Fruit fly (Drosophila melanogaster) whole organism, prepupa: ENCODE measurements around the gene CG7992.
A peak's percentile ranks its signal among the peaks of the same experiment; 100 is the strongest.

Source experiments
- CG11762 ChIP-seq: fragments of 200-800 bp; sonication (Bioruptor generic); optimal IDR thresholded peaks from 3 replicates; lab custom pipeline; 2016; ENCODE audit warnings: missing biosample characterization, missing genetic modification characterization; ENCODE audit not compliant: insufficient read depth
- CG15336 ChIP-seq: fragments of 200-800 bp; sonication (Bioruptor generic); IDR thresholded peaks from 2 replicates; pipeline ENCODE4 v1.3.6; 2022; ENCODE audit warnings: missing biosample characterization, missing genetic modification characterization
- CG31627 ChIP-seq: fragments of 200-800 bp; sonication (Bioruptor generic); optimal IDR thresholded peaks from 3 replicates; lab custom pipeline; 2016; ENCODE audit warnings: missing biosample characterization, missing genetic modification characterization
- CG32006 ChIP-seq: fragments of 200-800 bp; sonication (Bioruptor generic); optimal IDR thresholded peaks from 3 replicates; lab custom pipeline; 2017; ENCODE audit warnings: missing biosample characterization, mild to moderate bottlenecking, missing genetic modification characterization
- CG3919 ChIP-seq: fragments of 200-800 bp; sonication (Bioruptor generic); optimal IDR thresholded peaks from 3 replicates; lab custom pipeline; 2016; ENCODE audit warnings: missing biosample characterization, missing genetic modification characterization
- CG4318 ChIP-seq: fragments of 200-800 bp; sonication (Bioruptor generic); optimal IDR thresholded peaks from 3 replicates; lab custom pipeline; 2017; ENCODE audit warnings: missing biosample characterization, mild to moderate bottlenecking, missing genetic modification characterization
- CG6276 ChIP-seq: fragments of 200-800 bp; sonication (Bioruptor generic); optimal IDR thresholded peaks from 2 replicates; lab custom pipeline; 2017; ENCODE audit warnings: missing biosample characterization, mild to moderate bottlenecking, missing genetic modification characterization
- CG6808 ChIP-seq: fragments of 200-800 bp; sonication (Bioruptor generic); optimal IDR thresholded peaks from 3 replicates; lab custom pipeline; 2017; ENCODE audit warnings: missing biosample characterization, missing genetic modification characterization, mild to moderate bottlenecking, moderate library complexity, missing genetic modification reagents
- CG6854 ChIP-seq: fragments of 200-800 bp; sonication (Bioruptor generic); optimal IDR thresholded peaks from 2 replicates; lab custom pipeline; 2017; ENCODE audit warnings: missing biosample characterization, mild to moderate bottlenecking, missing genetic modification characterization
- CG7368 ChIP-seq: fragments of 200-800 bp; sonication (Bioruptor generic); optimal IDR thresholded peaks from 3 replicates; lab custom pipeline; 2016; ENCODE audit warnings: missing biosample characterization, missing genetic modification characterization
- CG8319 ChIP-seq: fragments of 200-800 bp; sonication (Bioruptor generic); optimal IDR thresholded peaks from 3 replicates; lab custom pipeline; 2016; ENCODE audit warnings: missing biosample characterization, missing genetic modification characterization
- Ets21C ChIP-seq: fragments of 200-800 bp; sonication (Bioruptor generic); optimal IDR thresholded peaks from 3 replicates; lab custom pipeline; 2016; ENCODE audit warnings: missing biosample characterization, missing genetic modification characterization
- Hr38 ChIP-seq: sonication (Bioruptor generic); optimal IDR thresholded peaks from 2 replicates; lab custom pipeline; 2016; ENCODE audit warnings: missing biosample characterization, missing genetic modification characterization
- Hr4 ChIP-seq: fragments of 200-800 bp; sonication (Bioruptor generic); optimal IDR thresholded peaks from 3 replicates; lab custom pipeline; 2016; ENCODE audit warnings: missing biosample characterization, missing genetic modification characterization
- Met ChIP-seq: fragments of 200-800 bp; sonication (Bioruptor generic); optimal IDR thresholded peaks from 3 replicates; lab custom pipeline; 2016; ENCODE audit warnings: missing biosample characterization, missing genetic modification characterization
- Smox ChIP-seq: fragments of 200-800 bp; sonication (Bioruptor generic); optimal IDR thresholded peaks from 3 replicates; lab custom pipeline; 2016; ENCODE audit warnings: missing biosample characterization, missing genetic modification characterization
- Sox102F ChIP-seq: fragments of 200-800 bp; sonication (Bioruptor generic); optimal IDR thresholded peaks from 2 replicates; lab custom pipeline; 2016; ENCODE audit warnings: missing biosample characterization, mild to moderate bottlenecking, missing genetic modification characterization
- Sox14 ChIP-seq: fragments of 200-800 bp; sonication (Bioruptor generic); optimal IDR thresholded peaks from 3 replicates; lab custom pipeline; 2016; ENCODE audit warnings: missing biosample characterization, missing genetic modification characterization
- acj6 ChIP-seq: fragments of 200-800 bp; sonication (Bioruptor generic); optimal IDR thresholded peaks from 3 replicates; lab custom pipeline; 2016; ENCODE audit warnings: missing biosample characterization, missing genetic modification characterization
- dsx ChIP-seq: fragments of 200-800 bp; optimal IDR thresholded peaks from 3 replicates; lab custom pipeline; 2019; ENCODE audit warnings: missing biosample characterization, mild to moderate bottlenecking, missing genetic modification characterization, moderate library complexity; ENCODE audit not compliant: poor library complexity, severe bottlenecking
- fd85E ChIP-seq: fragments of 200-800 bp; sonication (Bioruptor generic); optimal IDR thresholded peaks from 3 replicates; lab custom pipeline; 2016; ENCODE audit warnings: missing biosample characterization, missing genetic modification characterization
- lz ChIP-seq: fragments of 200-800 bp; sonication (Bioruptor generic); optimal IDR thresholded peaks from 3 replicates; lab custom pipeline; 2016; ENCODE audit warnings: missing biosample characterization, missing genetic modification characterization
- net ChIP-seq: fragments of 200-800 bp; sonication (Bioruptor generic); optimal IDR thresholded peaks from 3 replicates; lab custom pipeline; 2016; ENCODE audit warnings: missing biosample characterization, missing genetic modification characterization
- pdm3 ChIP-seq: fragments of 200-800 bp; sonication (Bioruptor generic); optimal IDR thresholded peaks from 3 replicates; lab custom pipeline; 2016; ENCODE audit warnings: missing biosample characterization, missing genetic modification characterization
- salr ChIP-seq, 2 experiments: fragments of 200-800 bp; sonication (Bioruptor generic); optimal IDR thresholded peaks; 3 replicates each; lab custom pipeline; 2016 to 2018; ENCODE audit warnings: missing biosample characterization in 2 of 2, missing genetic modification characterization in 2 of 2, mild to moderate bottlenecking in 1 of 2
- svp ChIP-seq: fragments of 200-800 bp; sonication (Bioruptor generic); peaks from one replicate; lab custom pipeline; 2016; ENCODE audit warnings: missing biosample characterization, missing genetic modification characterization
- topi ChIP-seq: fragments of 200-800 bp; sonication (Bioruptor generic); optimal IDR thresholded peaks from 3 replicates; lab custom pipeline; 2016; ENCODE audit warnings: missing biosample characterization, missing genetic modification characterization

The CG7992 gene

dm6 chrX:19212954-19213353, 34.1 kb downstream of the CG7992 start, which contains the start of gene Mur18B:
Gene Mur18B, plus strand, starts transcription at chrX:19213254.
- no peak for TF ChIP-seq CG32006
- TF ChIP-seq CG6854 = no peak
- TF ChIP-seq CG6808 (GFP tag; lab: Kevin White, UChicago) = no peak
- no peak for TF ChIP-seq Hr4
- TF ChIP-seq acj6 (GFP tag; lab: Kevin White, UChicago) = no peak
- no peak for TF ChIP-seq fd85E (GFP tag; lab: Kevin White, UChicago)
- TF ChIP-seq CG3919 (GFP tag; lab: Kevin White, UChicago) = no peak
- TF ChIP-seq CG11762 (GFP tag; lab: Kevin White, UChicago) = no peak

DNA sequence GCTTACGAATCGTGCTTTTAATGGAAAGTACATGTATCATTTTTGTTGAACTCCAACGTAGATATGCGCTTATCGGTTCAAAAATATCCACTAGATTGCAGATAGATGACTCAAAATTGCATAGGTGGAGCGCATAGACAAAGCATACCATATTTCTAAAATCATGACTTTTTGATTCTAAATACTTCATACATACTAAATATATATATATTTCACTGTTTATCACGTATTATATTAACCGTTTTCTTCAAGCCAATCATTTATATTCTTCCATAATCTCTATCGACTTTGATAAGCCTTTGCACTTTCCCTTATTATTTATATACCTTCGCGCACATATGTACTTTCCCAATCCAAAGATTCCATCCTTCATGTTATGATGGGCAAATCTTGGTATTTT, 35.1 kb downstream of the CG7992 start, which contains the start of gene CG14195:
Gene CG14195 (minus strand): TSS at position 101 of the 400 bp plus-strand sequence.
- TF ChIP-seq net (GFP tag; lab: Kevin White, UChicago) (no peak), CG11762 (GFP tag; lab: Kevin White, UChicago) (no peak), CG6276 (GFP tag; lab: Kevin White, UChicago) (no peak), CG7368 (no peak), Smox (no peak), Met (GFP tag; lab: Kevin White, UChicago) (no peak), svp (GFP tag; lab: Kevin White, UChicago) (no peak), CG8319 (GFP tag; lab: Kevin White, UChicago) (no peak), Sox102F (no peak), dsx (no peak), pdm3 (GFP tag; lab: Kevin White, UChicago) (no peak), salr (GFP tag; optimal IDR thresholded peaks at IDR 0.05; lab: Kevin White, UChicago) (no peak), Hr4 (no peak), Hr38 (GFP tag; lab: Kevin White, UChicago) (no peak), lz (GFP tag; lab: Kevin White, UChicago) (no peak), acj6 (GFP tag; lab: Kevin White, UChicago) (no peak), CG4318 (no peak)

DNA sequence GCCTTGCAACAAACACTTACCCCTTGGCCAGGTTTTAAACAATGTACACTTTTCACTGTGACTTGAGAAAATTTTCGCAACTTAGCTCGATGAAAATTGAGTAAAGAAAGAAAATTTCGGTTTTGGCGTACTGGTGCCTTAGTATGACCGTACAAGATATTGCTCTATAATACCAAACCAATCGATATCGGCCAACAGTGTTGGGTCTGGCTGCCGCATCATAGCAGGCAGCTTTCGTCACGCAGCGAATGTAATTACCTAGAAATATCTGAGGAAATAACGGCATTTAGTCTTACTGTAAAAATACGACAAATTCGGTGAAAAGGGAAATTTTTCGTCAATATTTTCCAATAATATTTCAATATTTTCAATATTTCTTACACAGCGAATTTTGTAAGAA, 39.0 kb downstream of the CG7992 start, which contains the start of gene Ulp1:
Gene Ulp1 (minus strand): TSS at position 174 of the 400 bp plus-strand sequence.
- TF ChIP-seq CG6854 = peak; percentile 17
- 0 out of 2 replicates have a peak, but pooled peaks have one; percentile 15 for TF ChIP-seq CG15336 (GFP tag; lab: Robert Waterston, UW)
- peak; percentile 2 for TF ChIP-seq CG31627 (GFP tag; lab: Kevin White, UChicago)
- TF ChIP-seq Ets21C (GFP tag; lab: Kevin White, UChicago) = no peak
- no peak for TF ChIP-seq dsx
- TF ChIP-seq Sox14 = peak; percentile 51

dm6 chrX:19201630-19202029, 45.4 kb downstream of the CG7992 start, which contains the start of gene CG7990:
Gene CG7990, minus strand, starts transcription at chrX:19201979.
- TF ChIP-seq acj6 (GFP tag; lab: Kevin White, UChicago) = no peak
- no peak for TF ChIP-seq CG4318
- TF ChIP-seq topi (GFP tag; lab: Kevin White, UChicago) = no peak
- TF ChIP-seq fd85E (GFP tag; lab: Kevin White, UChicago) = no peak
- no peak for TF ChIP-seq dsx
